Fruit fly (Drosophila melanogaster) whole organism, prepupa: Measurements from ENCODE around the gene Pif1B.

Experiments used
- Blimp-1 ChIP-seq: fragments of 200-800 bp; sonication (Bioruptor generic); optimal IDR thresholded peaks from 3 replicates; lab custom pipeline; 2017; ENCODE audit warnings: missing biosample characterization, missing genetic modification characterization, mild to moderate bottlenecking, moderate library complexity, missing genetic modification reagents
- CG11294 ChIP-seq: fragments of 200-800 bp; sonication (Bioruptor generic); IDR thresholded peaks from 2 replicates; pipeline ENCODE4 v1.3.6; 2022; ENCODE audit warnings: missing biosample characterization, missing genetic modification characterization
- CG31627 ChIP-seq: fragments of 200-800 bp; sonication (Bioruptor generic); optimal IDR thresholded peaks from 3 replicates; lab custom pipeline; 2016; ENCODE audit warnings: missing biosample characterization, missing genetic modification characterization
- CG32006 ChIP-seq: fragments of 200-800 bp; sonication (Bioruptor generic); optimal IDR thresholded peaks from 3 replicates; lab custom pipeline; 2017; ENCODE audit warnings: missing biosample characterization, mild to moderate bottlenecking, missing genetic modification characterization
- CG3919 ChIP-seq: fragments of 200-800 bp; sonication (Bioruptor generic); optimal IDR thresholded peaks from 3 replicates; lab custom pipeline; 2016; ENCODE audit warnings: missing biosample characterization, missing genetic modification characterization
- CG4318 ChIP-seq: fragments of 200-800 bp; sonication (Bioruptor generic); optimal IDR thresholded peaks from 3 replicates; lab custom pipeline; 2017; ENCODE audit warnings: missing biosample characterization, mild to moderate bottlenecking, missing genetic modification characterization
- CG6163 ChIP-seq: fragments of 200-800 bp; sonication (Bioruptor generic); IDR thresholded peaks from 3 replicates; pipeline ENCODE4 v1.3.6; 2022; ENCODE audit warnings: missing biosample characterization, missing genetic modification characterization
- CG6276 ChIP-seq: fragments of 200-800 bp; sonication (Bioruptor generic); optimal IDR thresholded peaks from 2 replicates; lab custom pipeline; 2017; ENCODE audit warnings: missing biosample characterization, mild to moderate bottlenecking, missing genetic modification characterization
- CG6792 ChIP-seq: fragments of 200-800 bp; sonication (Bioruptor generic); optimal IDR thresholded peaks from 3 replicates; lab custom pipeline; 2016; ENCODE audit warnings: missing biosample characterization, missing genetic modification characterization
- CG6854 ChIP-seq: fragments of 200-800 bp; sonication (Bioruptor generic); optimal IDR thresholded peaks from 2 replicates; lab custom pipeline; 2017; ENCODE audit warnings: missing biosample characterization, mild to moderate bottlenecking, missing genetic modification characterization
- CG8119 ChIP-seq: fragments of 200-800 bp; sonication (Bioruptor generic); IDR thresholded peaks from 3 replicates; pipeline ENCODE4 v1.3.6; 2022; ENCODE audit warnings: missing biosample characterization, missing genetic modification characterization
- CG8319 ChIP-seq: fragments of 200-800 bp; sonication (Bioruptor generic); optimal IDR thresholded peaks from 3 replicates; lab custom pipeline; 2016; ENCODE audit warnings: missing biosample characterization, missing genetic modification characterization
- CG8632 ChIP-seq: fragments of 200-800 bp; sonication (Bioruptor generic); optimal IDR thresholded peaks from 3 replicates; lab custom pipeline; 2016; ENCODE audit warnings: missing biosample characterization, missing genetic modification characterization
- CG9139 ChIP-seq: fragments of 200-800 bp; sonication (Bioruptor generic); optimal IDR thresholded peaks from 3 replicates; lab custom pipeline; 2017; ENCODE audit warnings: missing biosample characterization, mild to moderate bottlenecking, missing genetic modification characterization
- Eip75B ChIP-seq: fragments of 200-800 bp; sonication (Bioruptor generic); optimal IDR thresholded peaks from 3 replicates; lab custom pipeline; 2016; ENCODE audit warnings: missing biosample characterization, missing genetic modification characterization
- Eip93F ChIP-seq: fragments of 200-800 bp; sonication (Bioruptor generic); optimal IDR thresholded peaks from 2 replicates; lab custom pipeline; 2016; ENCODE audit warnings: missing biosample characterization, mild to moderate bottlenecking, missing genetic modification characterization
- Ets21C ChIP-seq: fragments of 200-800 bp; sonication (Bioruptor generic); optimal IDR thresholded peaks from 3 replicates; lab custom pipeline; 2016; ENCODE audit warnings: missing biosample characterization, missing genetic modification characterization
- Ets96B ChIP-seq: fragments of 200-800 bp; optimal IDR thresholded peaks from 2 replicates; lab custom pipeline; 2019; ENCODE audit warnings: missing biosample characterization, mild to moderate bottlenecking, missing genetic modification characterization, moderate library complexity
- Hr38 ChIP-seq: sonication (Bioruptor generic); optimal IDR thresholded peaks from 2 replicates; lab custom pipeline; 2016; ENCODE audit warnings: missing biosample characterization, missing genetic modification characterization
- Hr39 ChIP-seq: fragments of 200-800 bp; sonication (Bioruptor generic); optimal IDR thresholded peaks from 2 replicates; lab custom pipeline; 2016; ENCODE audit warnings: missing biosample characterization, missing genetic modification characterization
- Hr4 ChIP-seq: fragments of 200-800 bp; sonication (Bioruptor generic); optimal IDR thresholded peaks from 3 replicates; lab custom pipeline; 2016; ENCODE audit warnings: missing biosample characterization, missing genetic modification characterization
- Met ChIP-seq: fragments of 200-800 bp; sonication (Bioruptor generic); optimal IDR thresholded peaks from 3 replicates; lab custom pipeline; 2016; ENCODE audit warnings: missing biosample characterization, missing genetic modification characterization
- Sox102F ChIP-seq: fragments of 200-800 bp; sonication (Bioruptor generic); optimal IDR thresholded peaks from 2 replicates; lab custom pipeline; 2016; ENCODE audit warnings: missing biosample characterization, mild to moderate bottlenecking, missing genetic modification characterization
- Sox15 ChIP-seq: fragments of 200-800 bp; sonication (Bioruptor generic); optimal IDR thresholded peaks from 3 replicates; lab custom pipeline; 2016; ENCODE audit warnings: missing biosample characterization, missing genetic modification characterization
- achi ChIP-seq: fragments of 200-800 bp; sonication (Bioruptor generic); optimal IDR thresholded peaks from 3 replicates; lab custom pipeline; 2016; ENCODE audit warnings: missing biosample characterization, missing genetic modification characterization
- acj6 ChIP-seq: fragments of 200-800 bp; sonication (Bioruptor generic); optimal IDR thresholded peaks from 3 replicates; lab custom pipeline; 2016; ENCODE audit warnings: missing biosample characterization, missing genetic modification characterization
- dac ChIP-seq: fragments of 200-800 bp; sonication (Bioruptor generic); optimal IDR thresholded peaks from 2 replicates; lab custom pipeline; 2017; ENCODE audit warnings: missing biosample characterization, mild to moderate bottlenecking, missing genetic modification characterization
- esn ChIP-seq: fragments of 200-800 bp; sonication (Bioruptor generic); optimal IDR thresholded peaks from 2 replicates; lab custom pipeline; 2016; ENCODE audit warnings: missing biosample characterization, mild to moderate bottlenecking, missing genetic modification characterization, moderate library complexity
- fd85E ChIP-seq: fragments of 200-800 bp; sonication (Bioruptor generic); optimal IDR thresholded peaks from 3 replicates; lab custom pipeline; 2016; ENCODE audit warnings: missing biosample characterization, missing genetic modification characterization
- lz ChIP-seq: fragments of 200-800 bp; sonication (Bioruptor generic); optimal IDR thresholded peaks from 3 replicates; lab custom pipeline; 2016; ENCODE audit warnings: missing biosample characterization, missing genetic modification characterization
- net ChIP-seq: fragments of 200-800 bp; sonication (Bioruptor generic); optimal IDR thresholded peaks from 3 replicates; lab custom pipeline; 2016; ENCODE audit warnings: missing biosample characterization, missing genetic modification characterization
- pdm3 ChIP-seq: fragments of 200-800 bp; sonication (Bioruptor generic); optimal IDR thresholded peaks from 3 replicates; lab custom pipeline; 2016; ENCODE audit warnings: missing biosample characterization, missing genetic modification characterization
- ss ChIP-seq, 2 experiments: fragments of 200-800 bp; sonication (Bioruptor generic); optimal IDR thresholded peaks; 2 replicates in 1 of 2; 3 replicates in 1 of 2; lab custom pipeline; 2017 to 2018; ENCODE audit warnings: mild to moderate bottlenecking in 2 of 2, missing biosample characterization in 2 of 2, missing genetic modification characterization in 2 of 2, moderate library complexity in 1 of 2
- topi ChIP-seq: fragments of 200-800 bp; sonication (Bioruptor generic); optimal IDR thresholded peaks from 3 replicates; lab custom pipeline; 2016; ENCODE audit warnings: missing biosample characterization, missing genetic modification characterization
- vri ChIP-seq: fragments of 200-800 bp; sonication (Bioruptor generic); optimal IDR thresholded peaks from 3 replicates; lab custom pipeline; 2016; ENCODE audit warnings: missing biosample characterization, mild to moderate bottlenecking, missing genetic modification characterization

Gene Pif1B

DNA sequence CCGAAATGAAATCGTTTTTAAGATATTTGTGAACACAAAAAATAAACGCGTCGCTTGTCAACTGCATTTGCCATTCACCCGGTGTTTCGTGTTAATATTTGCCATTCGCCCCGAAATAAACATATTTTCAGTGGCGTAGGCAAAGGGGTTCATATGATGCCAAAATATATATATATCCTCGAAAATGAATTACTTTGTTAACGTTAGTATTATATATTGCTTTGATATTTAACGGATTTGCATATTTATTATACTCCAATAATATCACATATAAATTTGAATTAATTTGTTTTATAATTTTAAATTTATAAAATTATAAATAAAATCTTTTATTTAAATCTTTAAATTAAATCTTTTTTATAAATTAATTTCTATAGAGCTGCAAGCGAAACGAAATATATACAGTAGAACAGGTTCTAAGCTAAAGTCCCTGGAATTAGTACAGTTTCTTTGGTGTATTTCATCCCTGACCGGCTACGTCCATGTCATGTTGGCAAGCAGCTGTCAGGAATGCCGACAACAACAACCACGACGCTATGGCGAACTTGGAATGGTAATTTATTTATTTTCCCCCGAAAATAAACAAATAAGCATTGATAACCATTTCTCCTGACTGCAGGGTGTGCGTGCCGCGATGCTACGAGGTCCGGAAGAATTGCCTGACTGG is 69.2 kb downstream of the Pif1B start, which contains the start of the genes M1BP and CG8202 (continued):
- TF ChIP-seq topi (peak; percentile 76), Hr4 (GFP tag; lab: Kevin White, UChicago) (no peak), vri (GFP tag; lab: Kevin White, UChicago) (peak; percentile 54), CG6163 (GFP tag; lab: Robert Waterston, UW) (no peak; the same call in 2 of the 3 replicates), CG4318 (GFP tag; lab: Kevin White, UChicago) (no peak), CG8319 (GFP tag; lab: Kevin White, UChicago) (peak; percentile 79), CG6854 (GFP tag; lab: Kevin White, UChicago) (peak; percentile 75), acj6 (peak; percentile 84), Blimp-1 (GFP tag; lab: Kevin White, UChicago) (peak; percentile 77), CG6792 (GFP tag; lab: Kevin White, UChicago) (peak; percentile 85), fd85E (GFP tag; lab: Kevin White, UChicago) (no peak), Met (GFP tag; lab: Kevin White, UChicago) (no peak), Eip93F (peak; percentile 44), Ets21C (GFP tag; lab: Kevin White, UChicago) (peak; percentile 62), Eip75B (GFP tag; lab: Kevin White, UChicago) (no peak), Ets96B (tag; lab: Kevin White, UChicago) (peak; percentile 86), CG31627 (GFP tag; lab: Kevin White, UChicago) (peak; percentile 76), ss (GFP tag; optimal IDR thresholded peaks at IDR 0.05; lab: Kevin White, UChicago) (no peak), Hr39 (GFP tag; lab: Kevin White, UChicago) (peak; percentile 77), dac (GFP tag; lab: Kevin White, UChicago) (peak; percentile 56), CG3919 (GFP tag; lab: Kevin White, UChicago) (peak; percentile 86)

dm6 chr3R:8729542-8729941 is 71.4 kb downstream of the Pif1B start, which contains the start of gene ranshi:
Gene ranshi, minus strand, starts transcription at chr3R:8729693.
- TF ChIP-seq CG11294 (GFP tag; lab: Robert Waterston, UW) (no peak), achi (GFP tag; lab: Kevin White, UChicago) (no peak), pdm3 (GFP tag; lab: Kevin White, UChicago) (no peak), Ets21C (GFP tag; lab: Kevin White, UChicago) (no peak), CG6792 (GFP tag; lab: Kevin White, UChicago) (no peak), esn (GFP tag; lab: Kevin White, UChicago) (no peak), Sox102F (GFP tag; lab: Kevin White, UChicago) (no peak), CG6276 (GFP tag; lab: Kevin White, UChicago) (no peak), acj6 (no peak), CG6163 (GFP tag; lab: Robert Waterston, UW) (no peak), Sox15 (GFP tag; lab: Kevin White, UChicago) (no peak), CG32006 (GFP tag; lab: Kevin White, UChicago) (no peak), Hr38 (no peak), vri (GFP tag; lab: Kevin White, UChicago) (no peak), CG9139 (GFP tag; lab: Kevin White, UChicago) (no peak), CG8119 (GFP tag; lab: Robert Waterston, UW) (no peak)

DNA sequence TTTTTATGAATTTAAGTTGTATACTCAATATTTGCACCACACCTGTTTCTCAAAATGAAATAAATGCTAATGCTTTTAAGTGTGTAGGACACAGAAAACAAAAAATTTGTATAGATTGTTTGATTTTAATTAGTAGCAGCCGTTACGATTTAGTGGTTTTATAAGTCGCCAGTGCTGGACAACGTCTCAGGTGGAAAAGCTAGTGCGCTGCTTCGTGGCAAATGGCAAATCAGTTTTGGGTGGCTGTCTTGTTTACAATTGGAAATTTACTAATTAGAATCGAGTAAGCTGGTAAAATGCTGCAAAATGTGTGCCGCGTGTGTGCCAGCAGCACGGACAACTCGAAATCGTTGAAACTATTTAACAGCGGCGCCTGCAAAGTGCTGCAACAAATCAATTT is 74.3 kb downstream of the Pif1B start, which contains the start of gene CG8159:
TSS of gene CG8159 (plus strand) at position 223 of the 400 bp plus-strand sequence.
- no peak for TF ChIP-seq lz (GFP tag; lab: Kevin White, UChicago)
- peak; percentile 25 for TF ChIP-seq esn (GFP tag; lab: Kevin White, UChicago)
- TF ChIP-seq net: no peak
- no peak for TF ChIP-seq CG8632 (GFP tag; lab: Kevin White, UChicago)
- TF ChIP-seq, all 60 proteins: peak for 1
